Fruit fly (Drosophila melanogaster) whole organism, embryonic: Measurements from ENCODE around the gene CG8206.

Experiments used
- Atf-2 ChIP-seq: fragments of 200-800 bp; sonication (Bioruptor generic); optimal IDR thresholded peaks from 2 replicates; lab custom pipeline; 2016; ENCODE audit warnings: missing biosample characterization, missing genetic modification characterization
- Atf6 ChIP-seq: fragments of 200-800 bp; sonication (Bioruptor generic); IDR thresholded peaks from 2 replicates; pipeline ENCODE4 v1.3.6; 2022; ENCODE audit warnings: missing biosample characterization, missing genetic modification characterization
- BEAF-32 ChIP-seq: fragments of 200-800 bp; sonication (Bioruptor generic); optimal IDR thresholded peaks from 3 replicates; lab custom pipeline; 2017; ENCODE audit warnings: missing biosample characterization, missing genetic modification characterization, mild to moderate bottlenecking, moderate library complexity, missing genetic modification reagents
- Blimp-1 ChIP-seq: fragments of 200-800 bp; sonication (Bioruptor generic); optimal IDR thresholded peaks from 3 replicates; lab custom pipeline; 2018; ENCODE audit warnings: missing biosample characterization, missing genetic modification characterization, mild to moderate bottlenecking, moderate library complexity, missing genetic modification reagents
- C15 ChIP-seq: fragments of 200-800 bp; sonication (Bioruptor generic); IDR thresholded peaks from 3 replicates; pipeline ENCODE4 v1.3.6; 2022; ENCODE audit warnings: missing biosample characterization, missing genetic modification characterization
- CG10543 ChIP-seq: fragments of 200-800 bp; sonication (Bioruptor generic); optimal IDR thresholded peaks from 3 replicates; lab custom pipeline; 2017; ENCODE audit warnings: missing biosample characterization, mild to moderate bottlenecking, missing genetic modification characterization, moderate library complexity
- CG10979 ChIP-seq: fragments of 200-800 bp; sonication (Bioruptor generic); optimal IDR thresholded peaks from 2 replicates; lab custom pipeline; 2018; ENCODE audit warnings: missing biosample characterization, mild to moderate bottlenecking, missing genetic modification characterization, moderate library complexity
- CG11695 ChIP-seq: fragments of 200-800 bp; sonication (Bioruptor generic); IDR thresholded peaks from 3 replicates; pipeline ENCODE4 v1.3.6; 2022; ENCODE audit warnings: missing biosample characterization, missing genetic modification characterization
- CG12104 ChIP-seq: fragments of 200-800 bp; sonication (Bioruptor generic); optimal IDR thresholded peaks from 3 replicates; lab custom pipeline; 2016; ENCODE audit warnings: missing biosample characterization, missing genetic modification characterization
- CG12659 ChIP-seq: fragments of 200-800 bp; sonication (Bioruptor generic); optimal IDR thresholded peaks from 3 replicates; lab custom pipeline; 2017; ENCODE audit warnings: mild to moderate bottlenecking, missing biosample characterization, missing genetic modification reagents, missing genetic modification characterization
- CG12744 ChIP-seq: fragments of 200-800 bp; sonication (Bioruptor generic); optimal IDR thresholded peaks from 2 replicates; lab custom pipeline; 2016; ENCODE audit warnings: missing biosample characterization, missing genetic modification characterization
- CG13775 ChIP-seq: fragments of 200-800 bp; sonication (Bioruptor generic); optimal IDR thresholded peaks from 3 replicates; lab custom pipeline; 2017; ENCODE audit warnings: missing biosample characterization, mild to moderate bottlenecking, missing genetic modification characterization
- CG16863 ChIP-seq: fragments of 200-800 bp; sonication (Bioruptor generic); optimal IDR thresholded peaks from 3 replicates; lab custom pipeline; 2016; ENCODE audit warnings: missing biosample characterization, missing genetic modification characterization
- CG2678 ChIP-seq: fragments of 200-800 bp; sonication (Bioruptor generic); optimal IDR thresholded peaks from 3 replicates; lab custom pipeline; 2019; ENCODE audit warnings: missing biosample characterization, mild to moderate bottlenecking, missing genetic modification characterization, moderate library complexity
- CG2712 ChIP-seq: fragments of 200-800 bp; optimal IDR thresholded peaks from 3 replicates; lab custom pipeline; 2019; ENCODE audit warnings: missing biosample characterization, mild to moderate bottlenecking, missing genetic modification characterization, moderate library complexity
- CG3163 ChIP-seq: fragments of 200-800 bp; sonication (Bioruptor generic); optimal IDR thresholded peaks from 3 replicates; lab custom pipeline; 2016; ENCODE audit warnings: missing biosample characterization, missing genetic modification characterization
- CG33557 ChIP-seq: fragments of 200-800 bp; sonication (Bioruptor generic); optimal IDR thresholded peaks from 2 replicates; lab custom pipeline; 2019; ENCODE audit warnings: missing biosample characterization, mild to moderate bottlenecking, missing genetic modification characterization, moderate library complexity
- CG42726 ChIP-seq: fragments of 200-800 bp; sonication (Bioruptor generic); IDR thresholded peaks from 2 replicates; pipeline ENCODE4 v1.3.6; 2022; ENCODE audit warnings: missing biosample characterization, missing genetic modification characterization; ENCODE audit not compliant: partially characterized antibody
- CG4360 ChIP-seq: fragments of 200-800 bp; sonication (Bioruptor generic); IDR thresholded peaks from 2 replicates; pipeline ENCODE4 v1.3.6; 2022; ENCODE audit warnings: missing biosample characterization, missing genetic modification characterization
- CG8089 ChIP-seq: fragments of 200-800 bp; sonication (Bioruptor generic); optimal IDR thresholded peaks from 3 replicates; lab custom pipeline; 2016; ENCODE audit warnings: missing biosample characterization, missing genetic modification characterization
- HLHmδ ChIP-seq: fragments of 200-800 bp; sonication (Bioruptor generic); optimal IDR thresholded peaks from 2 replicates; lab custom pipeline; 2018; ENCODE audit warnings: missing biosample characterization, mild to moderate bottlenecking, missing genetic modification characterization, moderate library complexity
- Hey ChIP-seq: fragments of 200-800 bp; sonication (Bioruptor generic); optimal IDR thresholded peaks from 3 replicates; lab custom pipeline; 2018; ENCODE audit warnings: missing biosample characterization, mild to moderate bottlenecking, missing genetic modification characterization
- HmgD ChIP-seq: fragments of 200-800 bp; sonication (Bioruptor generic); optimal IDR thresholded peaks from 3 replicates; lab custom pipeline; 2016; ENCODE audit warnings: missing biosample characterization, missing genetic modification characterization
- Kr ChIP-seq: fragments of 200-800 bp; sonication (Bioruptor generic); optimal IDR thresholded peaks from 2 replicates; lab custom pipeline; 2017; ENCODE audit warnings: missing biosample characterization, mild to moderate bottlenecking, missing genetic modification characterization
- MESR4 ChIP-seq: fragments of 200-800 bp; sonication (Bioruptor generic); optimal IDR thresholded peaks from 2 replicates; lab custom pipeline; 2018; ENCODE audit warnings: missing biosample characterization, mild to moderate bottlenecking, missing genetic modification characterization, moderate library complexity
- Optix ChIP-seq: fragments of 200-800 bp; sonication (Bioruptor generic); IDR thresholded peaks from 3 replicates; pipeline ENCODE4 v1.3.6; 2022; ENCODE audit warnings: missing biosample characterization, missing genetic modification characterization
- Side ChIP-seq: fragments of 200-800 bp; sonication (Bioruptor generic); optimal IDR thresholded peaks from 2 replicates; lab custom pipeline; 2016; ENCODE audit warnings: missing biosample characterization, missing genetic modification characterization
- Sry-β ChIP-seq: fragments of 200-800 bp; sonication (Bioruptor generic); optimal IDR thresholded peaks from 2 replicates; lab custom pipeline; 2018; ENCODE audit warnings: missing biosample characterization, mild to moderate bottlenecking, missing genetic modification characterization, moderate library complexity
- ato ChIP-seq: fragments of 200-800 bp; sonication (Bioruptor generic); IDR thresholded peaks from 2 replicates; pipeline ENCODE4 v1.3.6; 2022; ENCODE audit warnings: missing biosample characterization, missing genetic modification characterization; ENCODE audit not compliant: partially characterized antibody
- chinmo ChIP-seq: fragments of 200-800 bp; sonication (Bioruptor generic); IDR thresholded peaks from 4 replicates; pipeline ENCODE4 v1.3.6; 2022; ENCODE audit warnings: missing biosample characterization, missing genetic modification characterization; ENCODE audit not compliant: partially characterized antibody
- chm ChIP-seq: fragments of 200-800 bp; sonication (Bioruptor generic); IDR thresholded peaks from 2 replicates; pipeline ENCODE4 v1.3.6; 2022; ENCODE audit warnings: missing biosample characterization, missing genetic modification characterization
- croc ChIP-seq: fragments of 200-800 bp; sonication (Bioruptor generic); conservative IDR thresholded peaks from 3 replicates; pipeline ENCODE4 v1.3.6; 2022; ENCODE audit warnings: missing biosample characterization, missing genetic modification characterization
- fd102C ChIP-seq: fragments of 200-800 bp; sonication (Bioruptor generic); optimal IDR thresholded peaks from 2 replicates; lab custom pipeline; 2018; ENCODE audit warnings: missing biosample characterization, mild to moderate bottlenecking, missing genetic modification characterization, moderate library complexity
- fd96Cb ChIP-seq: fragments of 200-800 bp; sonication (Bioruptor generic); optimal IDR thresholded peaks from 2 replicates; lab custom pipeline; 2018; ENCODE audit warnings: missing biosample characterization, mild to moderate bottlenecking, missing genetic modification characterization, moderate library complexity
- ftz-f1 ChIP-seq: fragments of 200-800 bp; sonication (Bioruptor generic); optimal IDR thresholded peaks from 2 replicates; lab custom pipeline; 2016; ENCODE audit warnings: missing biosample characterization, missing genetic modification characterization
- gce ChIP-seq: fragments of 200-800 bp; sonication (Bioruptor generic); IDR thresholded peaks from 3 replicates; pipeline ENCODE4 v1.3.6; 2022; ENCODE audit warnings: missing biosample characterization, missing genetic modification characterization
- gfzf ChIP-seq: fragments of 200-800 bp; sonication (Bioruptor generic); optimal IDR thresholded peaks from 2 replicates; lab custom pipeline; 2016; ENCODE audit warnings: missing biosample characterization, mild to moderate bottlenecking, missing genetic modification characterization, moderate library complexity
- hb ChIP-seq: fragments of 200-800 bp; sonication (Bioruptor generic); IDR thresholded peaks from 3 replicates; pipeline ENCODE4 v1.3.6; 2022; ENCODE audit warnings: missing biosample characterization, missing genetic modification characterization; ENCODE audit not compliant: partially characterized antibody
- otp ChIP-seq: fragments of 200-800 bp; sonication (Bioruptor generic); IDR thresholded peaks from 3 replicates; pipeline ENCODE4, ENCODE4 v1.3.6; 2022; ENCODE audit warnings: missing biosample characterization, missing genetic modification characterization
- pb ChIP-seq: fragments of 200-800 bp; sonication (Bioruptor generic); optimal IDR thresholded peaks from 3 replicates; lab custom pipeline; 2016; ENCODE audit warnings: missing biosample characterization, missing genetic modification characterization
- prd ChIP-seq, 3 experiments: fragments of >200 bp in 2 of 3; fragments of 200-800 bp in 1 of 3; sonication (Bioruptor generic) in 1 of 3; optimal IDR thresholded peaks in 2 of 3; IDR thresholded peaks in 1 of 3; 2 replicates in 2 of 3; 3 replicates in 1 of 3; pipeline versions ENCODE4 v1.3.6 to Lab custom; 2017 to 2022; ENCODE audit warnings: missing biosample characterization in 1 of 3, missing genetic modification characterization in 1 of 3
- rib ChIP-seq: fragments of 200-800 bp; sonication (Bioruptor generic); IDR thresholded peaks from 2 replicates; pipeline ENCODE4 v1.3.6; 2022; ENCODE audit warnings: missing biosample characterization, missing genetic modification characterization
- row ChIP-seq: fragments of 200-800 bp; sonication (Bioruptor generic); IDR thresholded peaks from 3 replicates; pipeline ENCODE4 v1.3.6; 2022; ENCODE audit warnings: missing biosample characterization, missing genetic modification characterization
- sc ChIP-seq, 3 experiments: fragments of >200 bp in 2 of 3; fragments of 200-800 bp in 1 of 3; sonication (Bioruptor generic) in 1 of 3; optimal IDR thresholded peaks; 2 replicates in 2 of 3; 3 replicates in 1 of 3; lab custom pipeline; 2017; ENCODE audit warnings: mild to moderate bottlenecking in 1 of 3, missing biosample characterization in 1 of 3, missing genetic modification characterization in 1 of 3, missing genetic modification reagents in 1 of 3
- sr ChIP-seq: fragments of 200-800 bp; sonication (Bioruptor generic); IDR thresholded peaks from 3 replicates; pipeline ENCODE4 v1.3.6; 2022; ENCODE audit warnings: missing biosample characterization, missing genetic modification characterization
- stwl ChIP-seq: fragments of 200-800 bp; sonication (Bioruptor generic); optimal IDR thresholded peaks from 3 replicates; lab custom pipeline; 2018; ENCODE audit warnings: missing biosample characterization, mild to moderate bottlenecking, missing genetic modification characterization, moderate library complexity
- zen ChIP-seq: fragments of 200-800 bp; sonication (Bioruptor generic); optimal IDR thresholded peaks from 3 replicates; lab custom pipeline; 2018; ENCODE audit warnings: missing biosample characterization, mild to moderate bottlenecking, missing genetic modification characterization, moderate library complexity
- zen2 ChIP-seq: fragments of 200-800 bp; sonication (Bioruptor generic); IDR thresholded peaks from 3 replicates; pipeline ENCODE4 v1.3.6; 2022; ENCODE audit warnings: missing biosample characterization, missing genetic modification characterization; ENCODE audit not compliant: partially characterized antibody

The CG8206 gene

dm6 chrX:15709984-15710750, 28.9 kb upstream of the CG8206 start, which contains the start of the genes CG9281 and CG15601 (continued):
- no peak for TF ChIP-seq sc (optimal IDR thresholded peaks at IDR 0.05; lab: Kevin White, UChicago)
- no peak for TF ChIP-seq sc (GFP tag; optimal IDR thresholded peaks at IDR 0.05; lab: Kevin White, UChicago)
- no peak for TF ChIP-seq hb (GFP tag; lab: Robert Waterston, UW)
- no peak for TF ChIP-seq CG13775 (GFP tag; lab: Kevin White, UChicago)
- no peak for TF ChIP-seq CG2678 (tag; lab: Kevin White, UChicago)
- no peak for TF ChIP-seq CG12744 (GFP tag; lab: Kevin White, UChicago)
- TF ChIP-seq CG42726: no peak
- TF ChIP-seq CG16863: no peak
- TF ChIP-seq Blimp-1: no peak
- TF ChIP-seq Atf-2: no peak
- peak; percentile 77 for TF ChIP-seq MESR4 (GFP tag; lab: Kevin White, UChicago)
- peak; percentile 80 for TF ChIP-seq gfzf (GFP tag; lab: Kevin White, UChicago)
- no peak for TF ChIP-seq chinmo (GFP tag; lab: Robert Waterston, UW)
- no peak for TF ChIP-seq Hey (tag; lab: Kevin White, UChicago)
- no peak for TF ChIP-seq gce (GFP tag; lab: Robert Waterston, UW)
- TF ChIP-seq CG2712 (tag; lab: Kevin White, UChicago): no peak
- TF ChIP-seq ftz-f1 (GFP tag; lab: Kevin White, UChicago): no peak
- TF ChIP-seq CG4360 (GFP tag; lab: Robert Waterston, UW): no peak
- TF ChIP-seq pb (GFP tag; lab: Kevin White, UChicago): no peak
- TF ChIP-seq prd (optimal IDR thresholded peaks at IDR 0.05; lab: Kevin White, UChicago): no peak
- TF ChIP-seq prd (GFP tag; IDR thresholded peaks at IDR 0.05; lab: Robert Waterston, UW): no peak
- TF ChIP-seq CG12659 (GFP tag; lab: Kevin White, UChicago): peak; percentile 54
- TF ChIP-seq Atf6: no peak; the same call in 1 of the 2 replicates
- no peak for TF ChIP-seq ato (GFP tag; lab: Robert Waterston, UW)
- TF ChIP-seq Side: no peak
- TF ChIP-seq chm: peak; percentile 35
- TF ChIP-seq CG8089 (GFP tag; lab: Kevin White, UChicago): no peak
- peak; percentile 44; the same call in 2 of the 3 replicates for TF ChIP-seq row (GFP tag; lab: Robert Waterston, UW)
- no peak for TF ChIP-seq CG3163 (GFP tag; lab: Kevin White, UChicago)
- no peak for TF ChIP-seq CG12104 (GFP tag; lab: Kevin White, UChicago)
- TF ChIP-seq zen2 (GFP tag; lab: Robert Waterston, UW): no peak
- TF ChIP-seq C15 (GFP tag; lab: Robert Waterston, UW): no peak
- TF ChIP-seq Sry-β (GFP tag; lab: Kevin White, UChicago): no peak
- no peak for TF ChIP-seq CG11695 (GFP tag; lab: Robert Waterston, UW)
- TF ChIP-seq otp (GFP tag; lab: Robert Waterston, UW): peak; percentile 9; the same call in 1 of the 3 replicates
- peak; percentile 73 for TF ChIP-seq BEAF-32 (GFP tag; lab: Kevin White, UChicago)
- TF ChIP-seq fd102C (GFP tag; lab: Kevin White, UChicago): no peak
- no peak for TF ChIP-seq HmgD (GFP tag; lab: Kevin White, UChicago)
- TF ChIP-seq fd96Cb: no peak
- TF ChIP-seq zen: no peak
- TF ChIP-seq rib (GFP tag; lab: Robert Waterston, UW): peak; percentile 82; the same call in 1 of the 2 replicates
- TF ChIP-seq CG10543 (GFP tag; lab: Kevin White, UChicago): peak; percentile 50
- TF ChIP-seq sr (GFP tag; lab: Robert Waterston, UW): no peak
- TF ChIP-seq croc (GFP tag; lab: Robert Waterston, UW): no peak
- no peak for TF ChIP-seq Optix (GFP tag; lab: Robert Waterston, UW)
- TF ChIP-seq CG10979 (tag; lab: Kevin White, UChicago): no peak
- no peak for TF ChIP-seq stwl
- TF ChIP-seq Kr: no peak
- TF ChIP-seq CG33557 (GFP tag; lab: Kevin White, UChicago): no peak
- peak; percentile 64 for TF ChIP-seq HLHmδ (GFP tag; lab: Kevin White, UChicago)
